Worm (Caenorhabditis elegans) whole organism, early embryonic: ENCODE results near the gene F26F12.2.

Experiments used
- B0310.2 ChIP-seq: sonication (generic microtip); optimal IDR thresholded peaks from 2 replicates; lab custom pipeline; 2016; ENCODE audit warnings: mild to moderate bottlenecking, missing genetic modification characterization, missing compliant biosample characterization
- F13C5.2 ChIP-seq: sonication (generic microtip); optimal IDR thresholded peaks from 2 replicates; lab custom pipeline; 2017; ENCODE audit warnings: mild to moderate bottlenecking, missing genetic modification characterization, inconsistent platforms, missing compliant biosample characterization
- aly-1 ChIP-seq: sonication (generic microtip); optimal IDR thresholded peaks from 2 replicates; lab custom pipeline; 2016; ENCODE audit warnings: missing genetic modification characterization, missing compliant biosample characterization
- ama-1 ChIP-seq: fragments of 150-350 bp; optimal IDR thresholded peaks from 2 replicates; lab custom pipeline; 2014
- ceh-13 ChIP-seq: fragments of 200-800 bp; sonication (Bioruptor generic); optimal IDR thresholded peaks from 2 replicates; lab custom pipeline; 2018; ENCODE audit warnings: mild to moderate bottlenecking, missing genetic modification characterization, missing compliant biosample characterization
- ceh-36 ChIP-seq: sonication (generic microtip); optimal IDR thresholded peaks from 2 replicates; lab custom pipeline; 2016; ENCODE audit warnings: missing genetic modification characterization, inconsistent platforms, missing compliant biosample characterization
- ets-7 ChIP-seq: sonication (generic microtip); optimal IDR thresholded peaks from 2 replicates; lab custom pipeline; 2016; ENCODE audit warnings: missing genotype, missing genetic modification characterization, missing compliant biosample characterization
- flt-1 ChIP-seq: fragments of 200-800 bp; sonication (Bioruptor generic); IDR thresholded peaks from 2 replicates; pipeline ENCODE4 v1.3.6; 2022; ENCODE audit warnings: missing genetic modification characterization, missing compliant biosample characterization
- hmbx-1 ChIP-seq: sonication (generic microtip); optimal IDR thresholded peaks from 2 replicates; lab custom pipeline; 2016; ENCODE audit warnings: mild to moderate bottlenecking, missing genetic modification characterization, missing compliant biosample characterization
- hmg-4 ChIP-seq: fragments of 200-800 bp; sonication (Bioruptor generic); optimal IDR thresholded peaks from 2 replicates; lab custom pipeline; 2018; ENCODE audit warnings: mild to moderate bottlenecking, missing genetic modification characterization, missing compliant biosample characterization
- hnd-1 ChIP-seq: sonication (generic microtip); optimal IDR thresholded peaks from 2 replicates; lab custom pipeline; 2016; ENCODE audit warnings: missing genetic modification characterization, missing compliant biosample characterization
- pes-1 ChIP-seq: fragments of 200-800 bp; sonication (Bioruptor generic); IDR thresholded peaks from 2 replicates; pipeline ENCODE4 v1.3.6; 2022; ENCODE audit warnings: missing genetic modification reagents, missing genetic modification characterization, missing compliant biosample characterization
- scrt-1 ChIP-seq: fragments of 200-800 bp; sonication (Bioruptor generic); IDR thresholded peaks from 2 replicates; pipeline ENCODE4 v1.3.6; 2022; ENCODE audit warnings: missing genetic modification characterization, missing compliant biosample characterization
- sea-1 ChIP-seq: fragments of 200-800 bp; sonication (Bioruptor generic); conservative IDR thresholded peaks from 2 replicates; pipeline ENCODE4 v1.3.6; 2022; ENCODE audit warnings: missing genetic modification characterization, missing compliant biosample characterization
- tbx-11 ChIP-seq: fragments of 200-800 bp; sonication (Bioruptor generic); IDR thresholded peaks from 2 replicates; pipeline ENCODE4 v1.3.6; 2022; ENCODE audit warnings: missing genetic modification characterization, missing compliant biosample characterization
- tbx-37 ChIP-seq: fragments of 200-800 bp; sonication (Bioruptor generic); conservative IDR thresholded peaks from 2 replicates; pipeline ENCODE4 v1.3.6; 2022; ENCODE audit warnings: missing genetic modification reagents, missing genetic modification characterization, missing compliant biosample characterization
- tra-4 ChIP-seq: sonication (generic microtip); optimal IDR thresholded peaks from 2 replicates; lab custom pipeline; 2017; ENCODE audit warnings: missing genetic modification characterization, missing compliant biosample characterization

Gene F26F12.2

ce11 chrV:5846729-5847128, 8.3 kb upstream of the F26F12.2 start:
- peak; percentile 41 for TF ChIP-seq hmg-4 (GFP tag; lab: Kevin White, UChicago)
- TF ChIP-seq aly-1 (tag; lab: Kevin White, UChicago): peak; percentile 31
- no peak for TF ChIP-seq hmbx-1 (tag; lab: Kevin White, UChicago)

- no peak for TF ChIP-seq aly-1 (tag; lab: Kevin White, UChicago)
- TF ChIP-seq hmg-4 (GFP tag; lab: Kevin White, UChicago): peak; percentile 21
Observed at ce11 chrV:5845669-5846189, 7.3 kb upstream of the F26F12.2 start, which contains the start of gene F26F12.3. F26F12.3 (minus strand) TSS chrV:5845719.

- TF ChIP-seq hnd-1 (no peak), hmbx-1 (tag; lab: Kevin White, UChicago) (no peak), ceh-36 (no peak), F13C5.2 (no peak), tbx-37 (GFP tag; lab: Robert Waterston, UW) (no peak), ama-1 (lab: Kevin White, UChicago) (no peak), flt-1 (GFP tag; lab: Robert Waterston, UW) (no peak), sea-1 (GFP tag; lab: Robert Waterston, UW) (no peak), hmg-4 (GFP tag; lab: Kevin White, UChicago) (no peak), tra-4 (tag; lab: Kevin White, UChicago) (no peak), ets-7 (tag; lab: Kevin White, UChicago) (no peak), ceh-13 (GFP tag; lab: Kevin White, UChicago) (no peak), scrt-1 (GFP tag; lab: Robert Waterston, UW) (no peak), aly-1 (tag; lab: Kevin White, UChicago) (no peak), B0310.2 (tag; lab: Kevin White, UChicago) (no peak), pes-1 (no peak)
Observed at ce11 chrV:5845162-5845561, 6.7 kb upstream of the F26F12.2 start.

DNA sequence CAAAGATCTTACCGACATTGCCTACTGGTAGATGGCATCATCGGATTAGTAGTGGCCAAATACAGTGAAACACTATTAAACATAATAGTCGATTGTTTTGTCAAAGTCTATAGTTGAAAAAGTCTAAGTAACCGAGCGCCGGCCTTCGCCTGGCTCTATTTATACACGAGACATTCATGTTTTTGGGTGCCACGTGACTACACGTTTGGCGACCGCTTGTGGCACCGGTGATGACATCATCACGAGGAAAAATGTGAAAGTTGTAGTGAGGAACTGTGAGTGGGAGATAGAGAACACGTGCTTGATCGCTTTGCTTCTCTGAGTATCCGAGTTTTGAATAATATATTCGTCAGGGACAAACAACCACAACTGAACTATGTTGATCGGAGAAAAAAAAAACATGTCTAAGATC, 5.9 kb upstream of the F26F12.2 start:
- TF ChIP-seq flt-1 (GFP tag; lab: Robert Waterston, UW): no peak
- TF ChIP-seq tbx-37 (GFP tag; lab: Robert Waterston, UW): no peak
- TF ChIP-seq aly-1 (tag; lab: Kevin White, UChicago): no peak
- TF ChIP-seq B0310.2 (tag; lab: Kevin White, UChicago): no peak
- no peak for TF ChIP-seq pes-1
- TF ChIP-seq hmg-4 (GFP tag; lab: Kevin White, UChicago): no peak
- no peak for TF ChIP-seq scrt-1 (GFP tag; lab: Robert Waterston, UW)
- TF ChIP-seq ceh-36: no peak
- no peak for TF ChIP-seq ceh-13 (GFP tag; lab: Kevin White, UChicago)
- no peak for TF ChIP-seq hnd-1
- no peak for TF ChIP-seq F13C5.2
- no peak for TF ChIP-seq ama-1 (lab: Kevin White, UChicago)
- no peak for TF ChIP-seq tra-4 (tag; lab: Kevin White, UChicago)
- TF ChIP-seq sea-1 (GFP tag; lab: Robert Waterston, UW): no peak

- TF ChIP-seq aly-1 (tag; lab: Kevin White, UChicago) (peak; percentile 53), tbx-37 (GFP tag; lab: Robert Waterston, UW) (no peak)
Observed at ce11 chrV:5843415-5844337, 5.3 kb upstream of the F26F12.2 start.

DNA sequence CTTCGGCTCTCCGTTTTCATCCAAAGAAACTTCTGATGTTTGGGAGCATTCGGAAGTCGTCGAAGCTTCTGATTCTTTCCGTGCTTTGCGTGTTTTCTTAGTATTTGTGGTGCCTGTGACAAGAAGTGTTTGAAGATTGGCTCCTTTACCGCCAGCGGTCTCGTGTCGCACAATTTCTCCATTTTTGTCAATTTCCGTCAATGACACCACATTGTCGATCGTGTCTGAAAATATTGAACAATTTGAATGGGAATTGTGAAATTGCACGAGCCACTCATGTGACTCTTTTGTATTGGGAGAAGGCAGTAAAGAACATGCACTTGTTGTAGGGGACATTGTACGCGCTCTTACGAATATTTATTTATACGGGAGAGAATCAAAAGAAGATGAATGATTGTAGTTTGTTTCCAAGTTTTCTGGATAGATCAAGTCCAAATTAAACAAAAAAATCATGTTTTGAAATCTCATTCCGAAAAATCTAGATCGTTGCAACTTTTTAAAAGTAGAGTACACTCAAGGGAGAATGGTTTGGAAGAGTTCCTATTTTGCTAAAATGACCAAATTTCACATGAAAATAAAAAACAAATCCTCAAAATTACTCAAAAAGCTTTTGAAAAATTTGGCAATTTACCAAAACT, 4.2 kb upstream of the F26F12.2 start:
- TF ChIP-seq F13C5.2 (no peak), aly-1 (tag; lab: Kevin White, UChicago) (no peak)

ce11 chrV:5840939-5841338, 2.5 kb upstream of the F26F12.2 start:
- TF ChIP-seq sea-1 (GFP tag; lab: Robert Waterston, UW) (no peak), ceh-13 (GFP tag; lab: Kevin White, UChicago) (no peak), tbx-11 (GFP tag; lab: Robert Waterston, UW) (no peak), scrt-1 (GFP tag; lab: Robert Waterston, UW) (no peak), tbx-37 (GFP tag; lab: Robert Waterston, UW) (no peak), flt-1 (GFP tag; lab: Robert Waterston, UW) (no peak)

ce11 chrV:5836616-5836982, 1.8 kb downstream of the F26F12.2 start, which contains the start of gene col-140:
col-140 (minus strand) TSS chrV:5836834.
- TF ChIP-seq ceh-36: no peak
- TF ChIP-seq sea-1 (GFP tag; lab: Robert Waterston, UW): no peak
- TF ChIP-seq hmbx-1 (tag; lab: Kevin White, UChicago): no peak
- no peak for TF ChIP-seq hmg-4 (GFP tag; lab: Kevin White, UChicago)
- TF ChIP-seq pes-1: no peak
- no peak for TF ChIP-seq hnd-1
- no peak for TF ChIP-seq F13C5.2
- no peak for TF ChIP-seq tra-4 (tag; lab: Kevin White, UChicago)
- TF ChIP-seq ceh-13 (GFP tag; lab: Kevin White, UChicago): no peak
